Fruit fly (Drosophila melanogaster) whole organism, embryonic: ENCODE results near the gene CG12948.

Source experiments
- Abd-B ChIP-seq: fragments of 200-800 bp; sonication (Bioruptor generic); optimal IDR thresholded peaks from 2 replicates; lab custom pipeline; 2018; ENCODE audit warnings: missing biosample characterization, mild to moderate bottlenecking, missing genetic modification characterization, moderate library complexity
- B-H1 ChIP-seq: fragments of 200-800 bp; sonication (Bioruptor generic); IDR thresholded peaks from 3 replicates; pipeline ENCODE4 v1.3.6; 2022; ENCODE audit warnings: missing biosample characterization, missing genetic modification characterization
- Bteb2 ChIP-seq: fragments of 200-800 bp; sonication (Bioruptor generic); optimal IDR thresholded peaks from 2 replicates; lab custom pipeline; 2016; ENCODE audit warnings: missing biosample characterization, missing genetic modification characterization
- CG10267 ChIP-seq: fragments of 200-800 bp; sonication (Bioruptor generic); optimal IDR thresholded peaks from 2 replicates; lab custom pipeline; 2018; ENCODE audit warnings: missing biosample characterization, mild to moderate bottlenecking, missing genetic modification characterization, moderate library complexity
- CG11085 ChIP-seq: fragments of 200-800 bp; sonication (Bioruptor generic); IDR thresholded peaks from 2 replicates; pipeline ENCODE4 v1.3.6; 2022; ENCODE audit warnings: missing biosample characterization, missing genetic modification characterization
- CG11456 ChIP-seq: fragments of 200-800 bp; sonication (Bioruptor generic); IDR thresholded peaks from 3 replicates; pipeline ENCODE4 v1.3.6; 2022; ENCODE audit warnings: missing biosample characterization, missing genetic modification characterization
- CG11695 ChIP-seq: fragments of 200-800 bp; sonication (Bioruptor generic); IDR thresholded peaks from 3 replicates; pipeline ENCODE4 v1.3.6; 2022; ENCODE audit warnings: missing biosample characterization, missing genetic modification characterization
- CG12219 ChIP-seq: fragments of 200-800 bp; sonication (Bioruptor generic); optimal IDR thresholded peaks from 3 replicates; lab custom pipeline; 2018; ENCODE audit warnings: missing biosample characterization, mild to moderate bottlenecking, missing genetic modification characterization
- CG1233 ChIP-seq: fragments of 200-800 bp; sonication (Bioruptor generic); optimal IDR thresholded peaks from 4 replicates; lab custom pipeline; 2018; ENCODE audit warnings: missing biosample characterization, mild to moderate bottlenecking, missing genetic modification characterization
- CG14014 ChIP-seq: fragments of 200-800 bp; sonication (Bioruptor generic); IDR thresholded peaks from 2 replicates; pipeline ENCODE4 v1.3.6; 2022; ENCODE audit warnings: missing biosample characterization, missing genetic modification characterization
- CG14860 ChIP-seq: fragments of 200-800 bp; sonication (Bioruptor generic); IDR thresholded peaks from 3 replicates; pipeline ENCODE4 v1.3.6; 2022; ENCODE audit warnings: missing biosample characterization, missing genetic modification characterization; ENCODE audit not compliant: partially characterized antibody
- CG17328 ChIP-seq: fragments of 200-800 bp; sonication (Bioruptor generic); IDR thresholded peaks from 2 replicates; pipeline ENCODE4 v1.3.6; 2022; ENCODE audit warnings: missing biosample characterization, missing genetic modification characterization
- CG17359 ChIP-seq: fragments of 200-800 bp; sonication (Bioruptor generic); optimal IDR thresholded peaks from 3 replicates; lab custom pipeline; 2018; ENCODE audit warnings: missing biosample characterization, mild to moderate bottlenecking, missing genetic modification characterization, moderate library complexity
- CG17568 ChIP-seq: fragments of 200-800 bp; sonication (Bioruptor generic); optimal IDR thresholded peaks from 2 replicates; lab custom pipeline; 2018; ENCODE audit warnings: missing biosample characterization, mild to moderate bottlenecking, missing genetic modification characterization, moderate library complexity
- CG17802 ChIP-seq: fragments of 200-800 bp; sonication (Bioruptor generic); optimal IDR thresholded peaks from 2 replicates; lab custom pipeline; 2018; ENCODE audit warnings: missing biosample characterization, mild to moderate bottlenecking, missing genetic modification characterization, moderate library complexity
- CG18619 ChIP-seq: fragments of 200-800 bp; sonication (Bioruptor generic); optimal IDR thresholded peaks from 3 replicates; lab custom pipeline; 2017; ENCODE audit warnings: missing biosample characterization, mild to moderate bottlenecking, missing genetic modification characterization
- CG2116 ChIP-seq: fragments of 200-800 bp; sonication (Bioruptor generic); optimal IDR thresholded peaks from 3 replicates; lab custom pipeline; 2018; ENCODE audit warnings: missing biosample characterization, mild to moderate bottlenecking, missing genetic modification characterization
- CG2199 ChIP-seq: fragments of 200-800 bp; sonication (Bioruptor generic); IDR thresholded peaks from 3 replicates; pipeline ENCODE4 v1.3.6; 2022; ENCODE audit warnings: missing biosample characterization, missing genetic modification characterization
- CG30403 ChIP-seq: fragments of 200-800 bp; sonication (Bioruptor generic); optimal IDR thresholded peaks from 3 replicates; lab custom pipeline; 2016; ENCODE audit warnings: missing biosample characterization, missing genetic modification characterization
- CG3065 ChIP-seq: fragments of 200-800 bp; sonication (Bioruptor generic); optimal IDR thresholded peaks from 2 replicates; lab custom pipeline; 2016; ENCODE audit warnings: missing biosample characterization, missing genetic modification characterization
- CG31388 ChIP-seq: fragments of 200-800 bp; sonication (Bioruptor generic); optimal IDR thresholded peaks from 2 replicates; lab custom pipeline; 2016; ENCODE audit warnings: missing biosample characterization, missing genetic modification characterization
- CG32532 ChIP-seq: fragments of 200-800 bp; sonication (Bioruptor generic); IDR thresholded peaks from 2 replicates; pipeline ENCODE4 v1.3.6; 2022; ENCODE audit warnings: missing biosample characterization, missing genetic modification characterization
- CG32767 ChIP-seq: fragments of 200-800 bp; sonication (Bioruptor generic); IDR thresholded peaks from 2 replicates; pipeline ENCODE4 v1.3.6; 2022; ENCODE audit warnings: missing biosample characterization, missing genetic modification characterization
- CG32772 ChIP-seq: fragments of 200-800 bp; sonication (Bioruptor generic); IDR thresholded peaks from 2 replicates; pipeline ENCODE4 v1.3.6; 2022; ENCODE audit warnings: missing biosample characterization, missing genetic modification characterization
- CG34376 ChIP-seq: fragments of 200-800 bp; sonication (Bioruptor generic); optimal IDR thresholded peaks from 2 replicates; lab custom pipeline; 2018; ENCODE audit warnings: missing biosample characterization, mild to moderate bottlenecking, missing genetic modification characterization
- CG4730 ChIP-seq: fragments of 200-800 bp; sonication (Bioruptor generic); IDR thresholded peaks from 2 replicates; pipeline ENCODE4 v1.3.6; 2022; ENCODE audit warnings: missing biosample characterization, missing genetic modification characterization
- CG6654 ChIP-seq: fragments of 200-800 bp; sonication (Bioruptor generic); optimal IDR thresholded peaks from 2 replicates; lab custom pipeline; 2017; ENCODE audit warnings: missing biosample characterization, mild to moderate bottlenecking, missing genetic modification characterization
- Camta ChIP-seq: fragments of 200-800 bp; sonication (Bioruptor generic); optimal IDR thresholded peaks from 2 replicates; lab custom pipeline; 2016; ENCODE audit warnings: missing biosample characterization, missing genetic modification characterization
- Doc2 ChIP-seq: fragments of 200-800 bp; sonication (Bioruptor generic); IDR thresholded peaks from 2 replicates; pipeline ENCODE4 v1.3.6; 2022; ENCODE audit warnings: missing biosample characterization, missing genetic modification characterization
- Fer1 ChIP-seq: fragments of 200-800 bp; sonication (Bioruptor generic); optimal IDR thresholded peaks from 2 replicates; lab custom pipeline; 2017; ENCODE audit warnings: missing biosample characterization, mild to moderate bottlenecking, missing genetic modification characterization
- HLH4C ChIP-seq: fragments of 200-800 bp; sonication (Bioruptor generic); IDR thresholded peaks from 3 replicates; pipeline ENCODE4 v1.3.6; 2022; ENCODE audit warnings: missing biosample characterization, missing genetic modification characterization; ENCODE audit not compliant: partially characterized antibody
- NC2β ChIP-seq: fragments of 200-800 bp; sonication (Bioruptor generic); optimal IDR thresholded peaks from 2 replicates; lab custom pipeline; 2016; ENCODE audit warnings: missing biosample characterization, missing genetic modification characterization
- Poxn ChIP-seq: fragments of 200-800 bp; sonication (Bioruptor generic); IDR thresholded peaks from 2 replicates; pipeline ENCODE4 v1.3.6; 2022; ENCODE audit warnings: missing biosample characterization, missing genetic modification characterization
- ara ChIP-seq: fragments of 200-800 bp; sonication (Bioruptor generic); IDR thresholded peaks from 2 replicates; pipeline ENCODE4 v1.3.6; 2022; ENCODE audit warnings: missing biosample characterization, missing genetic modification characterization
- ase ChIP-seq: fragments of 200-800 bp; sonication (Bioruptor generic); IDR thresholded peaks from 3 replicates; pipeline ENCODE4 v1.3.6; 2022; ENCODE audit warnings: missing biosample characterization, missing genetic modification characterization
- bab2 ChIP-seq: fragments of 200-800 bp; sonication (Bioruptor generic); optimal IDR thresholded peaks from 2 replicates; lab custom pipeline; 2016; ENCODE audit warnings: missing biosample characterization, missing genetic modification characterization
- grau ChIP-seq: fragments of 200-800 bp; optimal IDR thresholded peaks from 3 replicates; lab custom pipeline; 2019; ENCODE audit warnings: missing biosample characterization, mild to moderate bottlenecking, missing genetic modification characterization, moderate library complexity
- inv ChIP-seq: fragments of 200-800 bp; sonication (Bioruptor generic); IDR thresholded peaks from 2 replicates; pipeline ENCODE4 v1.3.6; 2022; ENCODE audit warnings: missing biosample characterization, missing genetic modification characterization; ENCODE audit not compliant: partially characterized antibody
- jigr1 ChIP-seq: fragments of 200-800 bp; sonication (Bioruptor generic); IDR thresholded peaks from 3 replicates; pipeline ENCODE4 v1.3.6; 2022; ENCODE audit warnings: missing biosample characterization, missing genetic modification characterization
- jing ChIP-seq: fragments of 200-800 bp; sonication (Bioruptor generic); optimal IDR thresholded peaks from 2 replicates; lab custom pipeline; 2018; ENCODE audit warnings: missing biosample characterization, mild to moderate bottlenecking, missing genetic modification characterization
- kni ChIP-seq: fragments of 200-800 bp; sonication (Bioruptor generic); optimal IDR thresholded peaks from 3 replicates; lab custom pipeline; 2017; ENCODE audit warnings: mild to moderate bottlenecking, missing biosample characterization, missing genetic modification reagents, missing genetic modification characterization
- maf-S ChIP-seq: fragments of 200-800 bp; sonication (Bioruptor generic); optimal IDR thresholded peaks from 2 replicates; lab custom pipeline; 2016; ENCODE audit warnings: missing biosample characterization, missing genetic modification characterization
- nau ChIP-seq: fragments of 200-800 bp; sonication (Bioruptor generic); optimal IDR thresholded peaks from 3 replicates; lab custom pipeline; 2017; ENCODE audit warnings: missing biosample characterization, mild to moderate bottlenecking, missing genetic modification characterization, missing genetic modification reagents
- peb ChIP-seq: fragments of 200-800 bp; sonication (Bioruptor generic); IDR thresholded peaks from 2 replicates; pipeline ENCODE4 v1.3.6; 2022; ENCODE audit warnings: missing biosample characterization, missing genetic modification characterization
- row ChIP-seq: fragments of 200-800 bp; sonication (Bioruptor generic); IDR thresholded peaks from 3 replicates; pipeline ENCODE4 v1.3.6; 2022; ENCODE audit warnings: missing biosample characterization, missing genetic modification characterization
- sens-2 ChIP-seq: fragments of 200-800 bp; sonication (Bioruptor generic); IDR thresholded peaks from 2 replicates; pipeline ENCODE4 v1.3.6; 2022; ENCODE audit warnings: missing biosample characterization, missing genetic modification characterization
- shn ChIP-seq: fragments of 200-800 bp; sonication (Bioruptor generic); optimal IDR thresholded peaks from 3 replicates; lab custom pipeline; 2016; ENCODE audit warnings: missing biosample characterization, missing genetic modification characterization
- so ChIP-seq: fragments of 200-800 bp; sonication (Bioruptor generic); IDR thresholded peaks from 3 replicates; pipeline ENCODE4 v1.3.6; 2022; ENCODE audit warnings: missing biosample characterization, missing genetic modification characterization
- sqz ChIP-seq: fragments of 200-800 bp; sonication (Bioruptor generic); optimal IDR thresholded peaks from 3 replicates; lab custom pipeline; 2018; ENCODE audit warnings: missing biosample characterization, mild to moderate bottlenecking, missing genetic modification characterization
- unc-4 ChIP-seq: fragments of 200-800 bp; sonication (Bioruptor generic); IDR thresholded peaks from 2 replicates; pipeline ENCODE4 v1.3.6; 2022; ENCODE audit warnings: missing biosample characterization, missing genetic modification characterization; ENCODE audit not compliant: partially characterized antibody
- vfl ChIP-seq: fragments of 200-800 bp; sonication (Bioruptor generic); optimal IDR thresholded peaks from 2 replicates; lab custom pipeline; 2016; ENCODE audit warnings: missing biosample characterization, missing genetic modification characterization

CG12948 gene

dm6 chr3R:9771519-9771972 is 24.0 kb upstream of the CG12948 start, which contains the start of gene CG9471 (continued):
- peak; percentile 84 for TF ChIP-seq so (GFP tag; lab: Robert Waterston, UW)
- TF ChIP-seq CG17328 (GFP tag; lab: Robert Waterston, UW) = peak; percentile 91
- peak; percentile 88 for TF ChIP-seq CG11456
- TF ChIP-seq CG32532 (GFP tag; lab: Robert Waterston, UW) = peak; percentile 94
- peak; percentile 90 for TF ChIP-seq Abd-B (GFP tag; lab: Kevin White, UChicago)
- peak; percentile 79 for TF ChIP-seq shn
- peak; percentile 86 for TF ChIP-seq maf-S (GFP tag; lab: Kevin White, UChicago)
- TF ChIP-seq Bteb2 (GFP tag; lab: Kevin White, UChicago) = peak; percentile 93
- TF ChIP-seq CG14860 (GFP tag; lab: Robert Waterston, UW) = no peak
- TF ChIP-seq Doc2 (GFP tag; lab: Robert Waterston, UW) = peak; percentile 79
- peak; percentile 94 for TF ChIP-seq Fer1 (GFP tag; lab: Kevin White, UChicago)
- peak; percentile 57 for TF ChIP-seq CG31388 (GFP tag; lab: Kevin White, UChicago)
- peak; percentile 87 for TF ChIP-seq CG34376 (GFP tag; lab: Kevin White, UChicago)
- peak; percentile 84 for TF ChIP-seq CG18619 (GFP tag; lab: Kevin White, UChicago)
- peak; percentile 85 for TF ChIP-seq sens-2 (GFP tag; lab: Robert Waterston, UW)
- TF ChIP-seq inv = no peak
- TF ChIP-seq B-H1 (GFP tag; lab: Robert Waterston, UW) = peak; percentile 90
- TF ChIP-seq CG10267 (tag; lab: Kevin White, UChicago) = peak; percentile 89
- peak; percentile 82 for TF ChIP-seq vfl (GFP tag; lab: Kevin White, UChicago)
- TF ChIP-seq CG17568 (GFP tag; lab: Kevin White, UChicago) = no peak
- peak; percentile 87 for TF ChIP-seq Camta
- TF ChIP-seq HLH4C = peak; percentile 32; the same call in 1 of the 3 replicates
- peak; percentile 87 for TF ChIP-seq bab2 (GFP tag; lab: Kevin White, UChicago)
- no peak for TF ChIP-seq unc-4 (GFP tag; lab: Robert Waterston, UW)
- peak; percentile 69 for TF ChIP-seq CG2116 (GFP tag; lab: Kevin White, UChicago)
- peak; percentile 89 for TF ChIP-seq CG1233 (GFP tag; lab: Kevin White, UChicago)
- peak; percentile 89 for TF ChIP-seq CG4730 (GFP tag; lab: Robert Waterston, UW)
- peak; percentile 86 for TF ChIP-seq CG12219
- TF ChIP-seq CG30403 (GFP tag; lab: Kevin White, UChicago) = peak; percentile 93
- TF ChIP-seq row (GFP tag; lab: Robert Waterston, UW) = peak; percentile 98
- TF ChIP-seq CG17359 (tag; lab: Kevin White, UChicago) = peak; percentile 92
- peak; percentile 91 for TF ChIP-seq ase (GFP tag; lab: Robert Waterston, UW)
- TF ChIP-seq CG14014 = peak; percentile 93
- TF ChIP-seq peb (GFP tag; lab: Robert Waterston, UW) = peak; percentile 88
- TF ChIP-seq CG6654 = peak; percentile 78
- TF ChIP-seq NC2β (GFP tag; lab: Kevin White, UChicago) = peak; percentile 89
- peak; percentile 50 for TF ChIP-seq CG17802 (tag; lab: Kevin White, UChicago)
- peak; percentile 92 for TF ChIP-seq CG11695 (GFP tag; lab: Robert Waterston, UW)
- TF ChIP-seq CG32767 (GFP tag; lab: Robert Waterston, UW) = peak; percentile 88; the same call in 1 of the 2 replicates
- TF ChIP-seq grau (tag; lab: Kevin White, UChicago) = peak; percentile 99
- peak; percentile 80; the same call in 2 of the 3 replicates for TF ChIP-seq jigr1
- TF ChIP-seq CG2199 (GFP tag; lab: Robert Waterston, UW) = 0 out of 3 replicates have a peak, but pooled peaks have one; percentile 52
- TF ChIP-seq ara (GFP tag; lab: Robert Waterston, UW) = peak; percentile 91
- TF ChIP-seq sqz (GFP tag; lab: Kevin White, UChicago) = peak; percentile 80
- no peak for TF ChIP-seq jing (GFP tag; lab: Kevin White, UChicago)
- TF ChIP-seq CG3065 (GFP tag; lab: Kevin White, UChicago) = peak; percentile 60
- peak; percentile 91 for TF ChIP-seq CG32772 (GFP tag; lab: Robert Waterston, UW)
- TF ChIP-seq kni (GFP tag; lab: Kevin White, UChicago) = peak; percentile 30
- TF ChIP-seq nau = peak; percentile 87
- TF ChIP-seq Poxn (GFP tag; lab: Robert Waterston, UW) = peak; percentile 73
- TF ChIP-seq CG11085 (GFP tag; lab: Robert Waterston, UW) = peak; percentile 86
